Worm (Caenorhabditis elegans) whole organism, young adult: Measurements from ENCODE around the gene clc-9.
A peak's percentile ranks its signal among the peaks of the same experiment; 100 is the strongest.

Experiments
- B0261.1 ChIP-seq: sonication (generic microtip); optimal IDR thresholded peaks from 2 replicates; lab custom pipeline; 2016; ENCODE audit warnings: mild to moderate bottlenecking, missing genetic modification characterization, moderate library complexity, missing compliant biosample characterization
- C17E4.6 ChIP-seq: fragments of 200-800 bp; sonication (Bioruptor generic); IDR thresholded peaks from 2 replicates; pipeline ENCODE4 v1.3.6; 2022; ENCODE audit warnings: missing genetic modification reagents, missing genetic modification characterization, missing compliant biosample characterization
- F10E7.11 ChIP-seq: sonication (generic microtip); optimal IDR thresholded peaks from 2 replicates; lab custom pipeline; 2017; ENCODE audit warnings: mild to moderate bottlenecking, missing genetic modification characterization, moderate library complexity, missing compliant biosample characterization
- F39B2.1 ChIP-seq: fragments of 200-800 bp; sonication (Bioruptor generic); IDR thresholded peaks from 2 replicates; pipeline ENCODE4 v1.3.6; 2022; ENCODE audit warnings: missing genetic modification reagents, missing genetic modification characterization, missing compliant biosample characterization
- F49E8.2 ChIP-seq: sonication (generic microtip); optimal IDR thresholded peaks from 3 replicates; lab custom pipeline; 2017; ENCODE audit warnings: missing genetic modification characterization, mild to moderate bottlenecking, missing compliant biosample characterization, antibody characterized with exemption, moderate library complexity; ENCODE audit not compliant: insufficient read depth
- F52B5.7 ChIP-seq: sonication (generic microtip); optimal IDR thresholded peaks from 2 replicates; lab custom pipeline; 2016; ENCODE audit warnings: mild to moderate bottlenecking, missing genetic modification characterization, missing compliant biosample characterization
- F57C9.4 ChIP-seq: sonication (generic microtip); optimal IDR thresholded peaks from 2 replicates; lab custom pipeline; 2017; ENCODE audit warnings: mild to moderate bottlenecking, missing genetic modification characterization, missing compliant biosample characterization
- K11D2.4 ChIP-seq: fragments of 200-800 bp; sonication (Bioruptor generic); IDR thresholded peaks from 2 replicates; pipeline ENCODE4 v1.3.6; 2022; ENCODE audit warnings: missing genetic modification reagents, missing genetic modification characterization, missing compliant biosample characterization
- Y53G8AR.9 ChIP-seq: fragments of 200-800 bp; sonication (Bioruptor generic); conservative IDR thresholded peaks from 2 replicates; pipeline ENCODE4 v1.3.6; 2022; ENCODE audit warnings: missing genetic modification reagents, missing genetic modification characterization, missing compliant biosample characterization
- Y56A3A.18 ChIP-seq: fragments of 200-800 bp; sonication (Bioruptor generic); IDR thresholded peaks from 2 replicates; pipeline ENCODE4 v1.3.6; 2022; ENCODE audit warnings: missing genetic modification reagents, missing genetic modification characterization, missing compliant biosample characterization
- athp-1 ChIP-seq: sonication (generic microtip); optimal IDR thresholded peaks from 2 replicates; lab custom pipeline; 2017; ENCODE audit warnings: mild to moderate bottlenecking, missing genetic modification characterization, missing compliant biosample characterization
- attf-6 ChIP-seq: fragments of 200-800 bp; sonication (Bioruptor generic); IDR thresholded peaks from 2 replicates; pipeline ENCODE4 v1.3.6; 2022; ENCODE audit warnings: missing genetic modification reagents, missing genetic modification characterization, missing compliant biosample characterization
- ccch-3 ChIP-seq: fragments of 200-800 bp; sonication (Bioruptor generic); optimal IDR thresholded peaks from 2 replicates; lab custom pipeline; 2018; ENCODE audit warnings: mild to moderate bottlenecking, missing genetic modification characterization, missing compliant biosample characterization
- cebp-1 ChIP-seq, 2 experiments: fragments of 200-800 bp in 1 of 2; sonication (Bioruptor generic) in 1 of 2; sonication (generic microtip) in 1 of 2; IDR thresholded peaks in 1 of 2; optimal IDR thresholded peaks in 1 of 2; 2 replicates each; pipeline versions ENCODE4 v1.3.6 to Lab custom; 2017 to 2022; ENCODE audit warnings: missing compliant biosample characterization in 2 of 2, missing genetic modification characterization in 2 of 2, mild to moderate bottlenecking in 1 of 2, missing genetic modification reagents in 1 of 2, moderate library complexity in 1 of 2
- ceh-100 ChIP-seq: fragments of 200-800 bp; sonication (Bioruptor generic); IDR thresholded peaks from 2 replicates; pipeline ENCODE4 v1.3.6; 2022; ENCODE audit warnings: missing genetic modification reagents, missing genetic modification characterization, missing compliant biosample characterization
- ceh-79 ChIP-seq: sonication (generic microtip); optimal IDR thresholded peaks from 2 replicates; lab custom pipeline; 2017; ENCODE audit warnings: mild to moderate bottlenecking, missing genetic modification characterization, missing compliant biosample characterization
- ceh-91 ChIP-seq: fragments of 200-800 bp; sonication (Bioruptor generic); IDR thresholded peaks from 2 replicates; pipeline ENCODE4 v1.3.6; 2022; ENCODE audit warnings: missing genetic modification reagents, missing genetic modification characterization, missing compliant biosample characterization
- dox-1 ChIP-seq: fragments of 200-800 bp; sonication (Bioruptor generic); IDR thresholded peaks from 2 replicates; pipeline ENCODE4 v1.3.6; 2022; ENCODE audit warnings: missing genetic modification reagents, missing genetic modification characterization, missing compliant biosample characterization
- dpff-1 ChIP-seq: sonication (generic microtip); optimal IDR thresholded peaks from 2 replicates; lab custom pipeline; 2017; ENCODE audit warnings: mild to moderate bottlenecking, missing genetic modification characterization, missing compliant biosample characterization
- efl-1 ChIP-seq: fragments of 150-350 bp; optimal IDR thresholded peaks from 2 replicates; lab custom pipeline; 2014; ENCODE audit warnings: missing biosample characterization, missing genetic modification reagents, missing genetic modification characterization
- egl-18 ChIP-seq: fragments of 200-800 bp; sonication (Bioruptor generic); IDR thresholded peaks from 2 replicates; pipeline ENCODE4 v1.3.6; 2022; ENCODE audit warnings: missing genetic modification reagents, missing genetic modification characterization, missing compliant biosample characterization
- egl-44 ChIP-seq: fragments of 200-800 bp; sonication (Bioruptor generic); IDR thresholded peaks from 2 replicates; pipeline ENCODE4 v1.3.6; 2022; ENCODE audit warnings: missing genetic modification reagents, missing genetic modification characterization, missing compliant biosample characterization
- ets-4 ChIP-seq: fragments of 200-800 bp; sonication (Bioruptor generic); optimal IDR thresholded peaks from 2 replicates; lab custom pipeline; 2018; ENCODE audit warnings: mild to moderate bottlenecking, missing genetic modification characterization, missing compliant biosample characterization
- fkh-3 ChIP-seq: sonication (generic microtip); optimal IDR thresholded peaks from 2 replicates; lab custom pipeline; 2016; ENCODE audit warnings: mild to moderate bottlenecking, missing genetic modification characterization, missing compliant biosample characterization
- hlh-26 ChIP-seq: fragments of 200-800 bp; sonication (Bioruptor generic); conservative IDR thresholded peaks from 2 replicates; pipeline ENCODE4 v1.3.6; 2022; ENCODE audit warnings: missing genetic modification reagents, missing genetic modification characterization, missing compliant biosample characterization
- hmg-1.2 ChIP-seq: fragments of 200-800 bp; sonication (Bioruptor generic); IDR thresholded peaks from 2 replicates; pipeline ENCODE4 v1.3.6; 2022; ENCODE audit warnings: missing genetic modification reagents, missing genetic modification characterization, missing compliant biosample characterization
- hmg-20 ChIP-seq: fragments of 200-800 bp; sonication (Bioruptor generic); IDR thresholded peaks from 2 replicates; pipeline ENCODE4 v1.3.6; 2022; ENCODE audit warnings: missing genetic modification reagents, missing genetic modification characterization, missing compliant biosample characterization
- lin-35 ChIP-seq, 3 experiments: fragments of 150-350 bp in 2 of 3; sonication (generic microtip) in 1 of 3; optimal IDR thresholded peaks; 2 replicates each; lab custom pipeline; 2014 to 2018; ENCODE audit warnings: missing biosample characterization in 3 of 3, missing genetic modification characterization in 3 of 3, missing genetic modification reagents in 3 of 3
- lin-40 ChIP-seq: sonication (generic microtip); optimal IDR thresholded peaks from 2 replicates; lab custom pipeline; 2016; ENCODE audit warnings: missing genetic modification characterization, mild to moderate bottlenecking, missing compliant biosample characterization, missing genotype, missing genetic modification reagents
- lsl-1 ChIP-seq: fragments of 200-800 bp; sonication (Bioruptor generic); optimal IDR thresholded peaks from 2 replicates; lab custom pipeline; 2018; ENCODE audit warnings: mild to moderate bottlenecking, missing genetic modification characterization, moderate library complexity, missing compliant biosample characterization
- madf-10 ChIP-seq: sonication (generic microtip); optimal IDR thresholded peaks from 2 replicates; lab custom pipeline; 2016; ENCODE audit warnings: mild to moderate bottlenecking, missing genetic modification characterization, missing compliant biosample characterization
- madf-3 ChIP-seq: fragments of 200-800 bp; sonication (Bioruptor generic); IDR thresholded peaks from 2 replicates; pipeline ENCODE4 v1.3.6; 2022; ENCODE audit warnings: missing genetic modification reagents, missing genetic modification characterization, missing compliant biosample characterization
- pbrm-1 ChIP-seq: fragments of 200-800 bp; sonication (Bioruptor generic); IDR thresholded peaks from 2 replicates; pipeline ENCODE4 v1.3.6; 2022; ENCODE audit warnings: missing genetic modification reagents, missing genetic modification characterization, missing compliant biosample characterization
- pha-4 ChIP-seq: fragments of 150-350 bp; sonication (generic microtip); optimal IDR thresholded peaks from 2 replicates; lab custom pipeline; 2014; ENCODE audit warnings: missing biosample characterization, missing genetic modification reagents, missing genetic modification characterization
- rcor-1 ChIP-seq: fragments of 200-800 bp; sonication (Bioruptor generic); IDR thresholded peaks from 2 replicates; pipeline ENCODE4 v1.3.6; 2022; ENCODE audit warnings: missing genetic modification reagents, missing genetic modification characterization, missing compliant biosample characterization
- rec-8 ChIP-seq, 2 experiments: sonication (generic microtip); optimal IDR thresholded peaks; 2 replicates each; lab custom pipeline; 2016; ENCODE audit warnings: mild to moderate bottlenecking in 2 of 2, missing genetic modification characterization in 2 of 2, missing genetic modification reagents in 2 of 2, missing genotype in 2 of 2, missing biosample characterization in 1 of 2, missing compliant biosample characterization in 1 of 2, moderate library complexity in 1 of 2
- rpc-1 ChIP-seq, 2 experiments: fragments of 150-350 bp in 1 of 2; sonication (generic microtip) in 1 of 2; optimal IDR thresholded peaks; 2 replicates each; lab custom pipeline; 2014 to 2018; ENCODE audit warnings: missing biosample characterization in 1 of 2, missing genetic modification characterization in 1 of 2, missing genetic modification reagents in 1 of 2, missing genotype in 1 of 2
- sea-2 ChIP-seq: fragments of 200-800 bp; sonication (Bioruptor generic); IDR thresholded peaks from 2 replicates; pipeline ENCODE4 v1.3.6; 2022; ENCODE audit warnings: missing genetic modification characterization, missing compliant biosample characterization
- snpc-3.4 ChIP-seq: sonication (generic microtip); optimal IDR thresholded peaks from 2 replicates; lab custom pipeline; 2017; ENCODE audit warnings: missing genetic modification characterization, mild to moderate bottlenecking, missing compliant biosample characterization, antibody characterized with exemption, moderate library complexity, missing genotype, missing genetic modification reagents
- sptf-2 ChIP-seq: fragments of 200-800 bp; sonication (Bioruptor generic); optimal IDR thresholded peaks from 2 replicates; lab custom pipeline; 2018; ENCODE audit warnings: mild to moderate bottlenecking, missing genetic modification characterization, missing compliant biosample characterization
- tlf-1 ChIP-seq: fragments of 200-800 bp; sonication (Bioruptor generic); optimal IDR thresholded peaks from 2 replicates; lab custom pipeline; 2018; ENCODE audit warnings: mild to moderate bottlenecking, missing genetic modification characterization, missing compliant biosample characterization
- unc-62 ChIP-seq: fragments of 150-350 bp; optimal IDR thresholded peaks from 2 replicates; lab custom pipeline; 2014; ENCODE audit warnings: missing biosample characterization, missing genetic modification reagents, missing genetic modification characterization
- zim-3 ChIP-seq: sonication (generic microtip); optimal IDR thresholded peaks from 2 replicates; lab custom pipeline; 2017; ENCODE audit warnings: mild to moderate bottlenecking, missing genetic modification characterization, moderate library complexity, missing compliant biosample characterization
- ztf-22 ChIP-seq: fragments of 200-800 bp; sonication (Bioruptor generic); optimal IDR thresholded peaks from 2 replicates; lab custom pipeline; 2018; ENCODE audit warnings: mild to moderate bottlenecking, missing genetic modification characterization, moderate library complexity, missing compliant biosample characterization
- ztf-25 ChIP-seq: fragments of 200-800 bp; sonication (Bioruptor generic); IDR thresholded peaks from 2 replicates; pipeline ENCODE4 v1.3.6; 2022; ENCODE audit warnings: missing genetic modification reagents, missing genetic modification characterization, missing compliant biosample characterization
- ztf-3 ChIP-seq: fragments of 200-800 bp; sonication (Bioruptor generic); optimal IDR thresholded peaks from 2 replicates; lab custom pipeline; 2018; ENCODE audit warnings: mild to moderate bottlenecking, missing genetic modification characterization, missing compliant biosample characterization

The clc-9 gene

ce11 chrIV:11146492-11146891 is 33.8 kb downstream of the clc-9 start:
- TF ChIP-seq rcor-1 (GFP tag; lab: Robert Waterston, UW) (no peak), snpc-3.4 (tag; lab: Kevin White, UChicago) (no peak), lin-40 (tag; lab: Kevin White, UChicago) (no peak), ceh-100 (GFP tag; lab: Robert Waterston, UW) (no peak), hmg-1.2 (GFP tag; lab: Robert Waterston, UW) (no peak), ztf-3 (GFP tag; lab: Kevin White, UChicago) (no peak), F57C9.4 (tag; lab: Kevin White, UChicago) (no peak), egl-18 (GFP tag; lab: Robert Waterston, UW) (no peak), dpff-1 (tag; lab: Kevin White, UChicago) (no peak), fkh-3 (tag; lab: Kevin White, UChicago) (no peak), rpc-1 (optimal IDR thresholded peaks at IDR 0.05; lab: Kevin White, UChicago) (no peak), rpc-1 (tag; optimal IDR thresholded peaks at IDR 0.05; lab: Kevin White, UChicago) (no peak), F39B2.1 (GFP tag; lab: Robert Waterston, UW) (no peak), egl-44 (GFP tag; lab: Robert Waterston, UW) (no peak), ccch-3 (GFP tag; lab: Kevin White, UChicago) (no peak), tlf-1 (no peak)
- TF ChIP-seq, all 124 proteins: peak for 0

ce11 chrIV:11146962-11147470 is 34.3 kb downstream of the clc-9 start, which contains the start of gene pigq-1:
Gene pigq-1 (minus strand): TSS chrIV:11147247.
- no peak for TF ChIP-seq pha-4 (tag; lab: Kevin White, UChicago)
- TF ChIP-seq sptf-2 (GFP tag; lab: Kevin White, UChicago), result no peak
- no peak for TF ChIP-seq hlh-26 (GFP tag; lab: Robert Waterston, UW)
- TF ChIP-seq ztf-22 (GFP tag; lab: Kevin White, UChicago), result no peak
- TF ChIP-seq attf-6 (GFP tag; lab: Robert Waterston, UW), result no peak
- no peak for TF ChIP-seq B0261.1
- TF ChIP-seq K11D2.4 (GFP tag; lab: Robert Waterston, UW), result no peak
- no peak for TF ChIP-seq dox-1 (GFP tag; lab: Robert Waterston, UW)
- TF ChIP-seq tlf-1, result peak; percentile 80
- TF ChIP-seq cebp-1 (GFP tag; IDR thresholded peaks at IDR 0.05; lab: Robert Waterston, UW), result no peak
- peak; percentile 35 for TF ChIP-seq cebp-1 (tag; optimal IDR thresholded peaks at IDR 0.05; lab: Kevin White, UChicago)
- TF ChIP-seq pbrm-1, result no peak
- peak in 2 of 3 experiments; percentile 23 to 58 for TF ChIP-seq lin-35 (GFP tag; optimal IDR thresholded peaks at IDR 0.05; lab: Kevin White, UChicago)
- no peak for TF ChIP-seq ets-4
- no peak for TF ChIP-seq F52B5.7
- TF ChIP-seq ceh-79 (tag; lab: Kevin White, UChicago), result no peak
- TF ChIP-seq hmg-20, result no peak
- no peak for TF ChIP-seq ztf-25 (GFP tag; lab: Robert Waterston, UW)
- TF ChIP-seq athp-1 (tag; lab: Kevin White, UChicago), result peak; percentile 52
- peak; percentile 84 for TF ChIP-seq Y53G8AR.9
- TF ChIP-seq lsl-1, result peak; percentile 4
- TF ChIP-seq madf-10 (tag; lab: Kevin White, UChicago), result peak; percentile 33
- TF ChIP-seq F49E8.2 (tag; lab: Kevin White, UChicago), result peak; percentile 86
- TF ChIP-seq F10E7.11, result peak; percentile 37
- 0 out of 2 replicates have a peak, but pooled peaks have one; percentile 6 for TF ChIP-seq C17E4.6 (GFP tag; lab: Robert Waterston, UW)
- TF ChIP-seq zim-3 (tag; lab: Kevin White, UChicago), result peak; percentile 38
- peak; percentile 95 for TF ChIP-seq dpff-1 (tag; lab: Kevin White, UChicago)
- TF ChIP-seq sea-2 (GFP tag; lab: Robert Waterston, UW), result no peak
- peak; percentile 19 to 39 for TF ChIP-seq rec-8 (tag; optimal IDR thresholded peaks at IDR 0.05; lab: Kevin White, UChicago)
- TF ChIP-seq efl-1 (GFP tag; lab: Kevin White, UChicago), result no peak
- no peak for TF ChIP-seq madf-3
- no peak for TF ChIP-seq unc-62 (GFP tag; lab: Kevin White, UChicago)
- peak; percentile 80 for TF ChIP-seq F57C9.4 (tag; lab: Kevin White, UChicago)
- TF ChIP-seq Y56A3A.18 (GFP tag; lab: Robert Waterston, UW), result peak; percentile 71; the same call in 1 of the 2 replicates
- no peak for TF ChIP-seq ceh-91 (GFP tag; lab: Robert Waterston, UW)
